Worm (Caenorhabditis elegans) whole organism, L1 larva: Measurements from ENCODE around the gene Y49E10.18.

Source experiments
- C16A3.4 ChIP-seq: fragments of 150-350 bp; optimal IDR thresholded peaks from 2 replicates; lab custom pipeline; 2014; ENCODE audit warnings: missing biosample characterization, missing genetic modification characterization
- F16B12.6 ChIP-seq: fragments of 150-350 bp; optimal IDR thresholded peaks from 2 replicates; lab custom pipeline; 2014; ENCODE audit warnings: missing biosample characterization, missing genetic modification characterization
- alr-1 ChIP-seq: fragments of 200-800 bp; sonication (Bioruptor generic); optimal IDR thresholded peaks from 2 replicates; lab custom pipeline; 2018; ENCODE audit warnings: borderline replicate concordance, mild to moderate bottlenecking, missing genetic modification characterization, missing compliant biosample characterization
- aly-2 ChIP-seq: fragments of 150-350 bp; optimal IDR thresholded peaks from 2 replicates; lab custom pipeline; 2014; ENCODE audit warnings: missing biosample characterization, missing genetic modification characterization
- ama-1 ChIP-seq: fragments of 150-350 bp; optimal IDR thresholded peaks from 2 replicates; lab custom pipeline; 2014
- ceh-63 ChIP-seq: fragments of 200-800 bp; sonication (Bioruptor generic); optimal IDR thresholded peaks from 2 replicates; lab custom pipeline; 2018; ENCODE audit warnings: mild to moderate bottlenecking, missing genetic modification characterization, missing compliant biosample characterization
- ceh-82 ChIP-seq, 3 experiments: fragments of 150-350 bp in 1 of 3; sonication (generic microtip) in 2 of 3; optimal IDR thresholded peaks; 2 replicates each; lab custom pipeline; 2014 to 2017; ENCODE audit warnings: missing biosample characterization in 3 of 3, missing genetic modification characterization in 3 of 3
- ceh-88 ChIP-seq: fragments of 200-800 bp; sonication (Bioruptor generic); IDR thresholded peaks from 2 replicates; pipeline ENCODE4 v1.3.6; 2022; ENCODE audit warnings: missing genetic modification characterization, missing compliant biosample characterization
- ces-1 ChIP-seq: fragments of 150-350 bp; optimal IDR thresholded peaks from 2 replicates; lab custom pipeline; 2014; ENCODE audit warnings: missing biosample characterization, missing genetic modification reagents, missing genetic modification characterization
- dpl-1 ChIP-seq, 3 experiments: fragments of 150-350 bp in 2 of 3; sonication (generic microtip) in 1 of 3; optimal IDR thresholded peaks; 2 replicates each; lab custom pipeline; 2014 to 2017; ENCODE audit warnings: missing biosample characterization in 3 of 3, missing genetic modification characterization in 3 of 3, missing genetic modification reagents in 3 of 3
- efl-3 ChIP-seq: fragments of 200-800 bp; sonication (Bioruptor generic); optimal IDR thresholded peaks from 2 replicates; lab custom pipeline; 2018; ENCODE audit warnings: mild to moderate bottlenecking, missing genetic modification characterization, missing compliant biosample characterization
- egl-13 ChIP-seq: sonication (generic microtip); optimal IDR thresholded peaks from 2 replicates; lab custom pipeline; 2016; ENCODE audit warnings: missing genotype, missing genetic modification reagents, missing genetic modification characterization, missing compliant biosample characterization
- egl-27 ChIP-seq, 2 experiments: fragments of 150-350 bp in 1 of 2; sonication (generic microtip); optimal IDR thresholded peaks; 3 replicates each; lab custom pipeline; 2017 to 2018; ENCODE audit warnings: missing biosample characterization in 2 of 2, missing genetic modification characterization in 2 of 2, missing genetic modification reagents in 2 of 2
- fkh-4 ChIP-seq: sonication (generic microtip); optimal IDR thresholded peaks from 2 replicates; lab custom pipeline; 2016; ENCODE audit warnings: missing compliant biosample characterization, missing genetic modification characterization, borderline replicate concordance
- grh-1 ChIP-seq: fragments of 200-800 bp; sonication (Bioruptor generic); IDR thresholded peaks from 2 replicates; pipeline ENCODE4 v1.3.6; 2022; ENCODE audit warnings: missing genetic modification reagents, missing genetic modification characterization, missing compliant biosample characterization
- irx-1 ChIP-seq: sonication (generic microtip); optimal IDR thresholded peaks from 2 replicates; lab custom pipeline; 2016; ENCODE audit warnings: missing genetic modification characterization, missing compliant biosample characterization
- jun-1 ChIP-seq: fragments of 150-350 bp; optimal IDR thresholded peaks from 2 replicates; lab custom pipeline; 2014; ENCODE audit warnings: missing biosample characterization, missing genetic modification reagents, missing genetic modification characterization
- lin-14 ChIP-seq: fragments of 200-800 bp; sonication (Bioruptor generic); optimal IDR thresholded peaks from 2 replicates; lab custom pipeline; 2018; ENCODE audit warnings: mild to moderate bottlenecking, missing genetic modification characterization, moderate library complexity, missing compliant biosample characterization
- lin-35 ChIP-seq, 2 experiments: fragments of 150-350 bp; optimal IDR thresholded peaks; 2 replicates each; lab custom pipeline; 2014; ENCODE audit warnings: missing biosample characterization in 2 of 2, missing genetic modification characterization in 2 of 2, missing genetic modification reagents in 2 of 2
- lin-39 ChIP-seq: fragments of 150-350 bp; optimal IDR thresholded peaks from 2 replicates; lab custom pipeline; 2014; ENCODE audit warnings: missing biosample characterization, missing genetic modification reagents, missing genetic modification characterization
- lsy-2 ChIP-seq, 2 experiments: fragments of 150-350 bp; optimal IDR thresholded peaks; 2 replicates each; lab custom pipeline; 2014; ENCODE audit warnings: missing biosample characterization in 2 of 2, missing genetic modification characterization in 2 of 2
- mab-9 ChIP-seq: fragments of 200-800 bp; sonication (Bioruptor generic); IDR thresholded peaks from 2 replicates; pipeline ENCODE4 v1.3.6; 2022; ENCODE audit warnings: missing genetic modification reagents, missing genetic modification characterization, missing compliant biosample characterization
- mdl-1 ChIP-seq, 2 experiments: fragments of 150-350 bp; optimal IDR thresholded peaks; 2 replicates each; lab custom pipeline; 2014 to 2017; ENCODE audit warnings: missing biosample characterization in 2 of 2, missing genetic modification characterization in 2 of 2, inconsistent platforms in 1 of 2
- mef-2 ChIP-seq: fragments of 150-350 bp; optimal IDR thresholded peaks from 2 replicates; lab custom pipeline; 2014; ENCODE audit warnings: missing biosample characterization, missing genetic modification characterization
- mep-1 ChIP-seq: fragments of 150-350 bp; optimal IDR thresholded peaks from 2 replicates; lab custom pipeline; 2014; ENCODE audit warnings: missing biosample characterization, missing genetic modification characterization
- nhr-19 ChIP-seq: fragments of 200-800 bp; sonication (Bioruptor generic); conservative IDR thresholded peaks from 2 replicates; pipeline ENCODE4 v1.3.6; 2022; ENCODE audit warnings: missing genetic modification characterization, missing compliant biosample characterization
- nhr-20 ChIP-seq: sonication (generic microtip); optimal IDR thresholded peaks from 2 replicates; lab custom pipeline; 2016; ENCODE audit warnings: mild to moderate bottlenecking, missing genetic modification characterization, missing compliant biosample characterization
- nhr-237 ChIP-seq: fragments of 150-350 bp; optimal IDR thresholded peaks from 2 replicates; lab custom pipeline; 2014; ENCODE audit warnings: missing biosample characterization, missing genetic modification characterization
- nhr-28 ChIP-seq: fragments of 150-350 bp; optimal IDR thresholded peaks from 2 replicates; lab custom pipeline; 2014; ENCODE audit warnings: missing biosample characterization, missing genetic modification characterization
- nhr-47 ChIP-seq: sonication (generic microtip); optimal IDR thresholded peaks from 2 replicates; lab custom pipeline; 2016; ENCODE audit warnings: mild to moderate bottlenecking, missing genetic modification characterization, moderate library complexity, missing compliant biosample characterization
- nhr-76 ChIP-seq: sonication (generic microtip); optimal IDR thresholded peaks from 2 replicates; lab custom pipeline; 2017; ENCODE audit warnings: missing biosample characterization, missing genetic modification characterization
- nhr-77 ChIP-seq: fragments of 150-350 bp; optimal IDR thresholded peaks from 2 replicates; lab custom pipeline; 2014; ENCODE audit warnings: missing biosample characterization, missing genetic modification characterization
- nhr-84 ChIP-seq: sonication (generic microtip); optimal IDR thresholded peaks from 2 replicates; lab custom pipeline; 2017; ENCODE audit warnings: missing biosample characterization, missing genetic modification characterization
- nhr-90 ChIP-seq: sonication (generic microtip); optimal IDR thresholded peaks from 2 replicates; lab custom pipeline; 2016; ENCODE audit warnings: mild to moderate bottlenecking, missing genetic modification characterization, missing compliant biosample characterization; ENCODE audit not compliant: poor library complexity
- pag-3 ChIP-seq: sonication (generic microtip); optimal IDR thresholded peaks from 2 replicates; lab custom pipeline; 2017; ENCODE audit warnings: missing genetic modification characterization, mild to moderate bottlenecking, missing compliant biosample characterization, antibody characterized with exemption, borderline replicate concordance; ENCODE audit not compliant: insufficient read depth
- pax-3 ChIP-seq: fragments of 200-800 bp; sonication (Bioruptor generic); optimal IDR thresholded peaks from 2 replicates; lab custom pipeline; 2018; ENCODE audit warnings: mild to moderate bottlenecking, missing genetic modification characterization, moderate library complexity, missing compliant biosample characterization
- pqm-1 ChIP-seq: sonication (generic microtip); optimal IDR thresholded peaks from 3 replicates; lab custom pipeline; 2017; ENCODE audit warnings: missing biosample characterization, missing genetic modification characterization
- rnt-1 ChIP-seq: sonication (generic microtip); optimal IDR thresholded peaks from 2 replicates; lab custom pipeline; 2016; ENCODE audit warnings: mild to moderate bottlenecking, missing genetic modification characterization, moderate library complexity, missing compliant biosample characterization
- skn-1 ChIP-seq: fragments of 150-350 bp; optimal IDR thresholded peaks from 2 replicates; lab custom pipeline; 2014; ENCODE audit warnings: missing biosample characterization, missing genetic modification characterization
- snpc-4 ChIP-seq: fragments of 150-350 bp; optimal IDR thresholded peaks from 2 replicates; lab custom pipeline; 2014; ENCODE audit warnings: missing biosample characterization, missing genetic modification characterization
- snu-23 ChIP-seq: sonication (generic microtip); optimal IDR thresholded peaks from 2 replicates; lab custom pipeline; 2016; ENCODE audit warnings: missing genetic modification characterization, missing compliant biosample characterization
- sptf-1 ChIP-seq: fragments of 150-350 bp; optimal IDR thresholded peaks from 2 replicates; lab custom pipeline; 2014; ENCODE audit warnings: missing biosample characterization, missing genetic modification characterization
- sup-37 ChIP-seq: fragments of 200-800 bp; sonication (Bioruptor generic); optimal IDR thresholded peaks from 2 replicates; lab custom pipeline; 2018; ENCODE audit warnings: mild to moderate bottlenecking, missing genetic modification characterization, missing compliant biosample characterization
- swsn-7 ChIP-seq: sonication (generic microtip); optimal IDR thresholded peaks from 2 replicates; lab custom pipeline; 2016; ENCODE audit warnings: missing genetic modification characterization, missing compliant biosample characterization
- tbx-2 ChIP-seq: sonication (generic microtip); optimal IDR thresholded peaks from 2 replicates; lab custom pipeline; 2016; ENCODE audit warnings: missing genetic modification characterization, missing compliant biosample characterization
- tlp-1 ChIP-seq: fragments of 150-350 bp; optimal IDR thresholded peaks from 2 replicates; lab custom pipeline; 2014; ENCODE audit warnings: missing biosample characterization, missing genetic modification characterization
- unc-30 ChIP-seq: sonication (generic microtip); optimal IDR thresholded peaks from 2 replicates; lab custom pipeline; 2017; ENCODE audit warnings: missing biosample characterization, missing genetic modification characterization
- unc-86 ChIP-seq: sonication (generic microtip); optimal IDR thresholded peaks from 2 replicates; lab custom pipeline; 2016; ENCODE audit warnings: missing genetic modification characterization, missing compliant biosample characterization
- vab-15 ChIP-seq: sonication (generic microtip); optimal IDR thresholded peaks from 2 replicates; lab custom pipeline; 2017; ENCODE audit warnings: missing genotype, mild to moderate bottlenecking, missing genetic modification characterization, missing compliant biosample characterization
- zag-1 ChIP-seq: fragments of 150-350 bp; optimal IDR thresholded peaks from 2 replicates; lab custom pipeline; 2014; ENCODE audit warnings: missing biosample characterization, missing genetic modification characterization
- zip-4 ChIP-seq: fragments of 200-800 bp; sonication (Bioruptor generic); optimal IDR thresholded peaks from 2 replicates; lab custom pipeline; 2018; ENCODE audit warnings: mild to moderate bottlenecking, missing genetic modification characterization, moderate library complexity, missing compliant biosample characterization
- ztf-4 ChIP-seq: fragments of 150-350 bp; optimal IDR thresholded peaks from 2 replicates; lab custom pipeline; 2014; ENCODE audit warnings: missing biosample characterization, missing genetic modification characterization

The Y49E10.18 gene

ce11 chrIII:12456801-12457647 lies 11.1 kb upstream of the Y49E10.18 start, which contains the start of the genes scav-3 and Y49E10.21:
Gene scav-3, minus strand, starts transcription at chrIII:12456850.
Gene Y49E10.21, plus strand, starts transcription at chrIII:12457597.
- TF ChIP-seq C16A3.4 (tag; lab: Kevin White, UChicago) (no peak), pax-3 (tag; lab: Kevin White, UChicago) (no peak), ceh-63 (no peak), mef-2 (tag; lab: Kevin White, UChicago) (no peak), aly-2 (no peak), lin-35 (GFP tag; optimal IDR thresholded peaks at IDR 0.05; lab: Kevin White, UChicago) (peak; percentile 42 to 66), ztf-4 (tag; lab: Kevin White, UChicago) (no peak), dpl-1 (GFP tag; optimal IDR thresholded peaks at IDR 0.05; lab: Kevin White, UChicago) (peak; percentile 9 to 56 (median 41)), ceh-88 (no peak), ces-1 (GFP tag; lab: Kevin White, UChicago) (no peak), nhr-90 (tag; lab: Kevin White, UChicago) (no peak), lsy-2 (tag; optimal IDR thresholded peaks at IDR 0.05; lab: Kevin White, UChicago) (peak; percentile 37 to 48), tlp-1 (tag; lab: Kevin White, UChicago) (no peak), vab-15 (tag; lab: Kevin White, UChicago) (no peak), grh-1 (GFP tag; lab: Robert Waterston, UW) (no peak), mdl-1 (tag; optimal IDR thresholded peaks at IDR 0.05; lab: Kevin White, UChicago) (no peak), sup-37 (GFP tag; lab: Kevin White, UChicago) (no peak), ceh-82 (tag; optimal IDR thresholded peaks at IDR 0.05; lab: Kevin White, UChicago) (peak in 1 of 3 experiments; percentile 2), nhr-20 (no peak), F16B12.6 (tag; lab: Kevin White, UChicago) (peak; percentile 17), nhr-76 (tag; lab: Kevin White, UChicago) (no peak), nhr-77 (no peak), nhr-28 (tag; lab: Kevin White, UChicago) (no peak), mep-1 (peak; percentile 63), unc-30 (tag; lab: Kevin White, UChicago) (no peak), zag-1 (tag; lab: Kevin White, UChicago) (no peak), nhr-84 (tag; lab: Kevin White, UChicago) (no peak), nhr-237 (tag; lab: Kevin White, UChicago) (no peak), nhr-47 (no peak), rnt-1 (tag; lab: Kevin White, UChicago) (no peak), snu-23 (GFP tag; lab: Kevin White, UChicago) (peak; percentile 52), snpc-4 (no peak), egl-13 (tag; lab: Kevin White, UChicago) (no peak), alr-1 (tag; lab: Kevin White, UChicago) (no peak), zip-4 (no peak), jun-1 (no peak), sptf-1 (tag; lab: Kevin White, UChicago) (no peak), skn-1 (tag; lab: Kevin White, UChicago) (peak; percentile 34), mab-9 (no peak), fkh-4 (no peak), swsn-7 (tag; lab: Kevin White, UChicago) (no peak), pag-3 (tag; lab: Kevin White, UChicago) (no peak), nhr-19 (GFP tag; lab: Robert Waterston, UW) (no peak), pqm-1 (tag; lab: Kevin White, UChicago) (no peak), lin-39 (no peak), ama-1 (lab: Kevin White, UChicago) (no peak), efl-3 (GFP tag; lab: Kevin White, UChicago) (no peak), irx-1 (tag; lab: Kevin White, UChicago) (no peak), tbx-2 (tag; lab: Kevin White, UChicago) (no peak), egl-27 (tag; optimal IDR thresholded peaks at IDR 0.05; lab: Kevin White, UChicago) (no peak), lin-14 (GFP tag; lab: Kevin White, UChicago) (no peak), unc-86 (no peak)
